Fruit fly (Drosophila melanogaster) ovary, adult (tissue): ENCODE data around the gene CG5515.
A peak's percentile ranks its signal among the peaks of the same experiment; 100 is the strongest.

Experiments
- CG17801 ChIP-seq: fragments of 200-800 bp; optimal IDR thresholded peaks from 2 replicates; lab custom pipeline; 2019; ENCODE audit warnings: missing biosample characterization, mild to moderate bottlenecking, missing genetic modification characterization, moderate library complexity; ENCODE audit not compliant: partially characterized antibody

Gene CG5515

DNA sequence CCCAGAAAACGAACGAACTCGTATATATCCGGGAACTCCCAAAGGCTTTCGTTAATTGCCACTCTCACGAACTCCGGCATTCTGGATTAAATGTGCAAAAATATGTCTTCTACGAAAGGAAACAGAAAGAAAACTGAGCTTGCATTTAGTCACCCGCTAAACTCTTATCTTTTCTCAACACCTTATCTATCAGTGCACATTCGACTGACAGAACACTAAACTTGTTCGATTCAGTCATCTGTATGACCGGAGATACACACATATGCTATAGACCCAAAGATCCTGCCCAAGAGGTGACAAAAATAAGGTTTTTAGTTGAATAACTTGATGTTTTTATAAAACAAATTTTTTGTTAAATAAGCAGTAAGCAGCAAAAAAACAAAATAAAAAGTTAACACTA lies 38.6 kb downstream of the CG5515 start, which contains the start of gene p38c:
Gene p38c, minus strand, starts transcription at position 101 of the 400 bp plus-strand sequence.
- TF ChIP-seq CG17801 (GFP tag; lab: Kevin White, UChicago) = no peak

DNA sequence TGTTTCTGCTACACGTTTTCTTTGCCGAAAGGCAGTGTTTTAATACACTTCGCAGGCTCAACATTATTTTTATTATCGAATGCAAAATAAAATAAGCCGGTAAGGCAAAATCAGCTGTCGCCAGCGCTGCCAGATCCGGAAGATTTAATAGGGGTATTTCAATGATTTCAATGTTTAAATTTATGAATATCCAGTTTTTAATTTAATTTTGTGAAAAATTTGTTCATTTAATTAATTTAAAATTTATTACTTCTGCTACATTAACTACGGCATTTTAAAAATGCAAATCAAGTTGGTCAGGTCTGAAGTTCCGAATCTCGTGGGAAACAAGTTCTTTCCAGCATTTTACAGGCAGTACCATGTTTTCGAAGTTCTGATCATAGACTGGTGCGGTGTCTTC lies 39.9 kb downstream of the CG5515 start, which contains the start of gene Slimp:
Gene Slimp, minus strand, starts transcription at position 130 of the 400 bp plus-strand sequence.
- peak; percentile 42 for TF ChIP-seq CG17801 (GFP tag; lab: Kevin White, UChicago)

DNA sequence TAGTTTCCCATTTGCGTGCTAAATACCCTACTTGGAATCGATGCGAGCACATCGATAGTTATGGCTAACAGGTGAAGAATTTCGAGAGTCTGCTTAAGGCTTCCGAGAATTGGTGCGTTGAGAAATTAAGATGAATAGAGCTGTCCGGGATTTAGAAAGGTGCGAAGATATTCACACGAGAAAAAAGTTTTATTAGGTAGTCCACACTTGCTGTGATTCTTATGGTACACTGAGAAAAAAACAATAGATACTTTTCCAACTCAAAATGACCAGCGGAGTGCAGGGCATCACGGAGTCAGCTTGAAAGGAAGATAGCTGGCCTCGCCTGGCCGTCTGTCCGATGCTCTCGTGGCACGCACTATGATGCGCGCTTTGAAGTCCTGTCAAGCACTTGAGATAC lies 44.2 kb downstream of the CG5515 start:
- TF ChIP-seq CG17801 (GFP tag; lab: Kevin White, UChicago) = no peak

DNA sequence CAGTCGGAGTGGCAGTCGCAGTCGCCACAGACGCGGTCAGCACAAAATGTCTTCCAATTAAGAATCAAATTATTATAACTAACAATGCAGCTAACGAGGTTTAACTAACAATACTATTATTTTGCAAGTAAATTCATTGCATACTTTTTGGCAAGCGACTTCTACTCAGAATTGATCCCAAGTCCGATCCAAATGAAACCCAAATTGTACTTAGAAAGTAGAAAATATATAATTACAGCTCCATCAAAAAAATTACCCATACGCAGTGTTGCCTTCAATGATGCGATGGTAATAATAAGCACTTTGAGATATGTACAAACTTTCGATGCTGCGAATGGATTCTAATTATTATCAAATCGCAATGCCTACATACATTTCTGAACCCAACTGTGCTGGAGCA lies 44.9 kb downstream of the CG5515 start:
- TF ChIP-seq CG17801 (GFP tag; lab: Kevin White, UChicago) = no peak

DNA sequence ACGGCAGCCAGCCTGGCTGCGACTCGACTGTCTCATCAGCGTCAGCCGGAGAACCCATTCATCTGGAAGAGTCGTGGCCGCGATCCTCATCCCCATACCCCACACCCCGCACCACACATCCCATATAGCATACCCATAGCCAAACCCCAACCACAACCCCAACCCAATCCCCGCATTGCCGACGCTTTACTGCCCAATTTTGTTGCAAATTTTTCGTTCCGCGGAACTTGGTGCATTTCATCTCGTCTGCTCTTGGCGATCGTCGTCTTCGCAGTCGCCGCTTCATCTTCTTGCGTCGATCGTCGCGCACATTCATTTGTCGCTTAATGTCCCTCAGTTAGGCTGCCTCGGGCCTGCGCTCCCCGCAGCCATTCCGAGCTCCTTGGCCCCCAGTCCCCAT lies 45.3 kb downstream of the CG5515 start:
- no peak for TF ChIP-seq CG17801 (GFP tag; lab: Kevin White, UChicago)

DNA sequence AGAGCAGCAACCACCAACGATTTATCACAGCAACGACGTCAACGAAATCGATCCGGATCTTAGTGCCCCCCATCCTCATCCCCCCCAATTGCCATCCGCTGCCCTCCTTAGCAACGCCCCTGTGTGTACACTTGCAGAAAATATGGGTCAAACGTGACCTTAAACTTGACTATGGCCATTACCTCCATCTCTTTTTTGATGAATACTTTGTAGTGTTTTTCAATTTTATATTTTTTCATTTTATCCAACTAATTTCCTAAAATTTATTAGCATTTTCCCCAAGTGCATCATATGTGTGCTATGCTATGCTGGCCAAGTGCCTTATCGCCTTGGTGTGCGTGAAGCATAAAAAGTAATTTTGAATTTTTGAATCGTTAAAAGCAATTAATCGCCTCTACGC lies 45.7 kb downstream of the CG5515 start:
- TF ChIP-seq CG17801 (GFP tag; lab: Kevin White, UChicago) = no peak

DNA sequence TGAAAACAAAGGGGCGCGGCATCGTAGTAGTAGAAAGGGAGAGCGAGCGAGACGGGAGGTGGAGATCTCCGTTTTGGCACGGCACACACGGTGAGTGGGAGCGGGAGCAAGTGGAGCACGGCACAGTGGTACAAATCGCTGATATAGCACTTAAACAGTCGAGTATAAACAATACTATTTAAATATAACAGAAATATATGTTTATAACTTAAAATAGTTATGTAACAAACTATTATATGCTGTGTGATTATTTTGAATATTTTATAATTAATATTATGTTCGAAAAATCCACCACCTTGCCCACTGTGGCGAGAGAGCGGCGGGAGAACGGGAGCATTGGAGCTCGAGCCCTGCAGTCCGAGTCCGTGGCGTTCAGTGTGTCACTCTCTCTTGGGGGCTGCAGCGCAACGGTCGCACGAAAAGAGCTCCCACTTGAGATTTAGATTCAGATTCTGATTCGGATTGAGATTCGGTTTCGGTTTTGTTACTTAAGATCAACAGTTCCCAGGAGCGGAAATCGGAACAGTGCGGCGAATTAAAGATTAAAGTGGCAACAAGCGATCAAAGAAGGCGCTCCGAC lies 47.6 kb downstream of the CG5515 start, which contains the start of gene Kal1:
Gene Kal1, plus strand, starts transcription at position 383 of the 580 bp plus-strand sequence.
- peak; percentile 97 for TF ChIP-seq CG17801 (GFP tag; lab: Kevin White, UChicago)

DNA sequence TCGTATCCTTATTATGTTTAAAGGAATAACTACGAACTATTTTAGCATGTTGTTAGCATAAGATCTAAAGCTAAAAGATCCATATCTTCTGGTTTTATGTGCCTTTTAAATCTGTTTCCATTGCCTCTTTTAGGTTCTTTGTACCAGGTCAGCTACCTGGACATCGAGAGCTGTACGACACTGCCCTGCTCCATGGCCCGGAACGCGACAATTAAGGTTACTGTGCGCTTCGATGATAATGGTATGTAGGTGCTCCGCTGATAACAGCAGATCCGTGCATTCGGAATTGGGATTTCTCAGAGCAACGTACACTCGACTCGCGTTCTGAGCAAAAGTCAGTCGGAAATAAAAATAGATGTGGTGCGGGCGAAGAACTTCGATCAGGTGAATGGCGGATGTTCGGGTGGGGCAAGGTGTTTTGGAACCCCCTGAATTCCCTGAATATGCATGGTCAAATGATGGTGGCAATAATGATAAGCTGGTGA lies 49.0 kb downstream of the CG5515 start:
- no peak for TF ChIP-seq CG17801 (GFP tag; lab: Kevin White, UChicago)

DNA sequence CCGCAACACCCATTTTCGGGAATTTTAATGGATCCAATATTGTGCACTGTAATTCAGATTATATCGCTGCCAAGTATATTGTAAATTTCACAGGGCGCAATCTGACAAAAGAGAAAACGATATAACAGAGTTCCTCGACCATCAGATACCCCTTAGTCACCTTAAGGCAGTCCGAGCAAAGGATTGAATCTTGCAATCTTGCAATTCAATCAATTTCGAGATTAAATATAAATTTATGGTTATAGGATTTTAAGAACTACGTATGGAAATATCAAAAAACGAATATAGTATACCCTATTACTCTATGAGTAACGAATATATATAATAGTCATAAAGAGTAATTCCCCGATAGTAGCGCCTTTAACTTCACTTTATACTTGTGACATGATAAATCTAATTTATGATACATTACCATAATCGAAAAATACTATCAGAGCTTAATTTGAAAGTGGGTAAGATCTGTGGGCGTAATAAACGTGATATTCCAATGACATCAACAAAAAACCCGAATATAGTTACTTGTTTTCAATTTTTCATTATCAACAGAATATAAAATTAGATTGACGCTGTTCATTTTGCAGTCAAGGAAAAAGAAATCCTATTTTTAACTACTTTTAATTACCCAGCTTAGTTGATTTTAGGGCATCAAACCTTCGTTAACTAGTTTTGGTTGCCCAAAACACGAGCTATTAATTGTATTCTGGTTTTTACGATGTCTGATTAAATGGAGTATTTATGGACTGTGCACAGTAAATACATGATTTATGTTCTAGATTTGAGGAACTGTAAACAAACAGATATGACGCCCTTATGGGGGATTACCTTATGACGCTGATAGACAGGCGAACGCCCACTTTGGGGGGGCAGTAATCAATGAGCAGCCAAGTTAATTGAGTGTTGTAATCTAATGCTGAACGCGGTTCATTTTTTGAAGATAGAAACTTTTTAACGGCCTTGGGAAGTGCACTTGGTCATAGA lies 49.9 kb downstream of the CG5515 start:
- TF ChIP-seq CG17801 (GFP tag; lab: Kevin White, UChicago) = no peak
